Fruit fly (Drosophila melanogaster) whole organism, embryonic: Measurements from ENCODE around the gene RpS28a.
A peak's percentile ranks its signal among the peaks of the same experiment; 100 is the strongest.

Experiments
- ATbp ChIP-seq: fragments of 200-800 bp; sonication (Bioruptor generic); optimal IDR thresholded peaks from 2 replicates; lab custom pipeline; 2017; ENCODE audit warnings: missing biosample characterization, mild to moderate bottlenecking, missing genetic modification characterization, missing genetic modification reagents
- Antp ChIP-seq: fragments of 200-800 bp; sonication (Bioruptor generic); optimal IDR thresholded peaks from 3 replicates; lab custom pipeline; 2016; ENCODE audit warnings: missing biosample characterization, missing genetic modification characterization
- Asciz ChIP-seq: fragments of 200-800 bp; sonication (Bioruptor generic); optimal IDR thresholded peaks from 2 replicates; lab custom pipeline; 2017; ENCODE audit warnings: missing biosample characterization, mild to moderate bottlenecking, missing genetic modification characterization, missing genetic modification reagents
- CG10366 ChIP-seq: fragments of 200-800 bp; sonication (Bioruptor generic); IDR thresholded peaks from 2 replicates; pipeline ENCODE4 v1.3.6; 2022; ENCODE audit warnings: missing biosample characterization, missing genetic modification characterization
- CG10462 ChIP-seq: fragments of 200-800 bp; sonication (Bioruptor generic); optimal IDR thresholded peaks from 2 replicates; lab custom pipeline; 2016; ENCODE audit warnings: missing biosample characterization, missing genetic modification characterization
- CG10654 ChIP-seq: fragments of 200-800 bp; sonication (Bioruptor generic); optimal IDR thresholded peaks from 2 replicates; lab custom pipeline; 2016; ENCODE audit warnings: missing biosample characterization, missing genetic modification characterization
- CG10959 ChIP-seq: fragments of 200-800 bp; sonication (Bioruptor generic); IDR thresholded peaks from 2 replicates; pipeline ENCODE4 v1.3.6; 2022; ENCODE audit warnings: missing biosample characterization, missing genetic modification characterization
- CG10979 ChIP-seq: fragments of 200-800 bp; sonication (Bioruptor generic); optimal IDR thresholded peaks from 2 replicates; lab custom pipeline; 2018; ENCODE audit warnings: missing biosample characterization, mild to moderate bottlenecking, missing genetic modification characterization, moderate library complexity
- CG11398 ChIP-seq: fragments of 200-800 bp; sonication (Bioruptor generic); optimal IDR thresholded peaks from 2 replicates; lab custom pipeline; 2016; ENCODE audit warnings: missing biosample characterization, missing genetic modification characterization
- CG11560 ChIP-seq: fragments of 200-800 bp; sonication (Bioruptor generic); IDR thresholded peaks from 3 replicates; pipeline ENCODE4 v1.3.6; 2022; ENCODE audit warnings: missing biosample characterization, missing genetic modification characterization
- CG12236 ChIP-seq: fragments of 200-800 bp; sonication (Bioruptor generic); optimal IDR thresholded peaks from 2 replicates; lab custom pipeline; 2016; ENCODE audit warnings: missing biosample characterization, missing genetic modification characterization
- CG13624 ChIP-seq: fragments of 200-800 bp; sonication (Bioruptor generic); optimal IDR thresholded peaks from 2 replicates; lab custom pipeline; 2016; ENCODE audit warnings: missing biosample characterization, missing genetic modification characterization
- CG16815 ChIP-seq: fragments of 200-800 bp; sonication (Bioruptor generic); optimal IDR thresholded peaks from 3 replicates; lab custom pipeline; 2017; ENCODE audit warnings: missing biosample characterization, mild to moderate bottlenecking, missing genetic modification characterization
- CG17829 ChIP-seq: fragments of 200-800 bp; optimal IDR thresholded peaks from 2 replicates; lab custom pipeline; 2019; ENCODE audit warnings: missing biosample characterization, mild to moderate bottlenecking, missing genetic modification characterization, moderate library complexity
- CG2129 ChIP-seq: fragments of 200-800 bp; sonication (Bioruptor generic); IDR thresholded peaks from 2 replicates; pipeline ENCODE4 v1.3.6; 2022; ENCODE audit warnings: missing biosample characterization, missing genetic modification characterization; ENCODE audit not compliant: partially characterized antibody
- CG32767 ChIP-seq: fragments of 200-800 bp; sonication (Bioruptor generic); IDR thresholded peaks from 2 replicates; pipeline ENCODE4 v1.3.6; 2022; ENCODE audit warnings: missing biosample characterization, missing genetic modification characterization
- CG4617 ChIP-seq: fragments of 200-800 bp; sonication (Bioruptor generic); optimal IDR thresholded peaks from 3 replicates; lab custom pipeline; 2016; ENCODE audit warnings: missing biosample characterization, missing genetic modification characterization, borderline replicate concordance
- CG5245 ChIP-seq: fragments of 200-800 bp; sonication (Bioruptor generic); optimal IDR thresholded peaks from 3 replicates; lab custom pipeline; 2016; ENCODE audit warnings: missing biosample characterization, missing genetic modification characterization
- CG5953 ChIP-seq: fragments of 200-800 bp; sonication (Bioruptor generic); IDR thresholded peaks from 2 replicates; pipeline ENCODE4 v1.3.6; 2022; ENCODE audit warnings: missing biosample characterization, missing genetic modification characterization
- CG6254 ChIP-seq: fragments of 200-800 bp; sonication (Bioruptor generic); optimal IDR thresholded peaks from 3 replicates; lab custom pipeline; 2017; ENCODE audit warnings: mild to moderate bottlenecking, missing biosample characterization, missing genetic modification reagents, missing genetic modification characterization
- CG8924 ChIP-seq: fragments of 200-800 bp; optimal IDR thresholded peaks from 3 replicates; lab custom pipeline; 2019; ENCODE audit warnings: missing biosample characterization, mild to moderate bottlenecking, missing genetic modification characterization, moderate library complexity
- Dip2 ChIP-seq: fragments of 200-800 bp; sonication (Bioruptor generic); IDR thresholded peaks from 2 replicates; pipeline ENCODE4 v1.3.6; 2022; ENCODE audit warnings: missing biosample characterization, missing genetic modification characterization
- Eip74EF ChIP-seq, 2 experiments: fragments of 200-800 bp in 1 of 2; fragments of >200 bp in 1 of 2; sonication (Bioruptor generic) in 1 of 2; optimal IDR thresholded peaks; 2 replicates each; lab custom pipeline; 2017 to 2019; ENCODE audit warnings: missing biosample characterization in 2 of 2, missing genetic modification characterization in 2 of 2, mild to moderate bottlenecking in 1 of 2, moderate library complexity in 1 of 2
- Med ChIP-seq: fragments of 200-800 bp; sonication (Bioruptor generic); peaks from one replicate; lab custom pipeline; 2016; ENCODE audit warnings: missing biosample characterization, missing genetic modification characterization, mild to moderate bottlenecking, inconsistent platforms, moderate library complexity
- Rx ChIP-seq: fragments of 200-800 bp; sonication (Bioruptor generic); IDR thresholded peaks from 2 replicates; pipeline ENCODE4 v1.3.6; 2022; ENCODE audit warnings: missing biosample characterization, missing genetic modification characterization
- Stat92E ChIP-seq, 3 experiments: fragments of >200 bp in 2 of 3; fragments of 200-800 bp in 1 of 3; sonication (Bioruptor generic) in 1 of 3; optimal IDR thresholded peaks; 2 replicates each; lab custom pipeline; 2017 to 2019; ENCODE audit warnings: missing biosample characterization in 3 of 3, missing genetic modification characterization in 3 of 3, mild to moderate bottlenecking in 1 of 3, moderate library complexity in 1 of 3
- ara ChIP-seq: fragments of 200-800 bp; sonication (Bioruptor generic); IDR thresholded peaks from 2 replicates; pipeline ENCODE4 v1.3.6; 2022; ENCODE audit warnings: missing biosample characterization, missing genetic modification characterization
- ato ChIP-seq: fragments of 200-800 bp; sonication (Bioruptor generic); IDR thresholded peaks from 2 replicates; pipeline ENCODE4 v1.3.6; 2022; ENCODE audit warnings: missing biosample characterization, missing genetic modification characterization; ENCODE audit not compliant: partially characterized antibody
- bbx ChIP-seq: fragments of 200-800 bp; sonication (Bioruptor generic); IDR thresholded peaks from 2 replicates; pipeline ENCODE4 v1.3.6; 2022; ENCODE audit warnings: missing biosample characterization, missing genetic modification characterization; ENCODE audit not compliant: partially characterized antibody
- cg ChIP-seq: fragments of 200-800 bp; sonication (Bioruptor generic); optimal IDR thresholded peaks from 3 replicates; lab custom pipeline; 2019; ENCODE audit warnings: missing biosample characterization, mild to moderate bottlenecking, missing genetic modification characterization, moderate library complexity
- dmrt11E ChIP-seq: fragments of 200-800 bp; sonication (Bioruptor generic); optimal IDR thresholded peaks from 3 replicates; lab custom pipeline; 2018; ENCODE audit warnings: missing biosample characterization, mild to moderate bottlenecking, missing genetic modification characterization, moderate library complexity
- fd102C ChIP-seq: fragments of 200-800 bp; sonication (Bioruptor generic); optimal IDR thresholded peaks from 2 replicates; lab custom pipeline; 2018; ENCODE audit warnings: missing biosample characterization, mild to moderate bottlenecking, missing genetic modification characterization, moderate library complexity
- hkb ChIP-seq, 2 experiments: fragments of 200-800 bp in 1 of 2; fragments of >200 bp in 1 of 2; sonication (Bioruptor generic) in 1 of 2; IDR thresholded peaks in 1 of 2; optimal IDR thresholded peaks in 1 of 2; 2 replicates each; pipeline versions ENCODE4 v1.3.6 to Lab custom; 2017 to 2022; ENCODE audit warnings: missing biosample characterization in 1 of 2, missing genetic modification characterization in 1 of 2
- inv ChIP-seq: fragments of 200-800 bp; sonication (Bioruptor generic); IDR thresholded peaks from 2 replicates; pipeline ENCODE4 v1.3.6; 2022; ENCODE audit warnings: missing biosample characterization, missing genetic modification characterization; ENCODE audit not compliant: partially characterized antibody
- mirr ChIP-seq: fragments of 200-800 bp; sonication (Bioruptor generic); optimal IDR thresholded peaks from 3 replicates; lab custom pipeline; 2018; ENCODE audit warnings: missing biosample characterization, mild to moderate bottlenecking, missing genetic modification characterization
- nmo ChIP-seq: fragments of 200-800 bp; sonication (Bioruptor generic); optimal IDR thresholded peaks from 2 replicates; lab custom pipeline; 2018; ENCODE audit warnings: missing biosample characterization, mild to moderate bottlenecking, missing genetic modification characterization, moderate library complexity
- oc ChIP-seq: fragments of 200-800 bp; sonication (Bioruptor generic); optimal IDR thresholded peaks from 2 replicates; lab custom pipeline; 2018; ENCODE audit warnings: missing biosample characterization, mild to moderate bottlenecking, missing genetic modification characterization, moderate library complexity
- odd ChIP-seq: fragments of 200-800 bp; sonication (Bioruptor generic); optimal IDR thresholded peaks from 2 replicates; lab custom pipeline; 2017; ENCODE audit warnings: missing biosample characterization, mild to moderate bottlenecking, missing genetic modification characterization
- phol ChIP-seq: fragments of 200-800 bp; sonication (Bioruptor generic); optimal IDR thresholded peaks from 3 replicates; lab custom pipeline; 2018; ENCODE audit warnings: missing biosample characterization, mild to moderate bottlenecking, missing genetic modification characterization, moderate library complexity
- pita ChIP-seq: fragments of 200-800 bp; sonication (Bioruptor generic); optimal IDR thresholded peaks from 2 replicates; lab custom pipeline; 2017; ENCODE audit warnings: missing biosample characterization, mild to moderate bottlenecking, missing genetic modification characterization
- sim ChIP-seq: fragments of 200-800 bp; sonication (Bioruptor generic); IDR thresholded peaks from 2 replicates; pipeline ENCODE4 v1.3.6; 2022; ENCODE audit warnings: missing biosample characterization, missing genetic modification characterization
- sima ChIP-seq: fragments of 200-800 bp; sonication (Bioruptor generic); optimal IDR thresholded peaks from 2 replicates; lab custom pipeline; 2016; ENCODE audit warnings: missing biosample characterization, missing genetic modification characterization
- slp2 ChIP-seq: fragments of 200-800 bp; sonication (Bioruptor generic); optimal IDR thresholded peaks from 2 replicates; lab custom pipeline; 2016; ENCODE audit warnings: missing biosample characterization, missing genetic modification characterization
- tin ChIP-seq: fragments of 200-800 bp; sonication (Bioruptor generic); optimal IDR thresholded peaks from 3 replicates; lab custom pipeline; 2016; ENCODE audit warnings: missing biosample characterization, missing genetic modification characterization
- tio ChIP-seq: fragments of 200-800 bp; sonication (Bioruptor generic); optimal IDR thresholded peaks from 2 replicates; lab custom pipeline; 2017; ENCODE audit warnings: missing biosample characterization, missing genetic modification characterization, inconsistent platforms
- trh ChIP-seq: fragments of 200-800 bp; sonication (Bioruptor generic); optimal IDR thresholded peaks from 2 replicates; lab custom pipeline; 2016; ENCODE audit warnings: missing biosample characterization, missing genetic modification characterization
- tup ChIP-seq: fragments of 200-800 bp; sonication (Bioruptor generic); optimal IDR thresholded peaks from 2 replicates; lab custom pipeline; 2016; ENCODE audit warnings: missing biosample characterization, mild to moderate bottlenecking, missing genetic modification characterization, moderate library complexity

Gene RpS28a

dm6 chr3R:30021559-30022451 is 643 bp downstream of the RpS28a start, which contains the start of gene Mgat2 (continued):
- TF ChIP-seq Stat92E (GFP tag; optimal IDR thresholded peaks at IDR 0.05; lab: Kevin White, UChicago): peak in 1 of 3 experiments; percentile 88
- peak; percentile 11 for TF ChIP-seq CG13624 (GFP tag; lab: Kevin White, UChicago)
- no peak for TF ChIP-seq CG16815 (GFP tag; lab: Kevin White, UChicago)
- TF ChIP-seq CG5245 (GFP tag; lab: Kevin White, UChicago): no peak
- TF ChIP-seq CG12236: peak; percentile 14
- 0 out of 2 replicates have a peak, but pooled peaks have one; percentile 29 for TF ChIP-seq ara (GFP tag; lab: Robert Waterston, UW)
- no peak for TF ChIP-seq tio (GFP tag; lab: Kevin White, UChicago)
- TF ChIP-seq Rx: 0 out of 2 replicates have a peak, but pooled peaks have one; percentile 20
- no peak for TF ChIP-seq Dip2
- peak; percentile 64; the same call in 1 of the 2 replicates for TF ChIP-seq ato
- no peak for TF ChIP-seq CG5953 (GFP tag; lab: Robert Waterston, UW)
- TF ChIP-seq Antp: no peak
- TF ChIP-seq CG10979: no peak
- peak; percentile 74 for TF ChIP-seq inv (GFP tag; lab: Robert Waterston, UW)
- TF ChIP-seq CG10462 (GFP tag; lab: Kevin White, UChicago): no peak
- peak; percentile 2 for TF ChIP-seq dmrt11E (tag; lab: Kevin White, UChicago)
- peak; percentile 1 for TF ChIP-seq ATbp (GFP tag; lab: Kevin White, UChicago)
- TF ChIP-seq slp2 (GFP tag; lab: Kevin White, UChicago): no peak
- TF ChIP-seq oc (tag; lab: Kevin White, UChicago): peak; percentile 57
- TF ChIP-seq CG2129 (GFP tag; lab: Robert Waterston, UW): peak; percentile 80
- TF ChIP-seq CG6254 (GFP tag; lab: Kevin White, UChicago): peak; percentile 63
- no peak for TF ChIP-seq Asciz (GFP tag; lab: Kevin White, UChicago)
- TF ChIP-seq fd102C (GFP tag; lab: Kevin White, UChicago): no peak
- TF ChIP-seq tup (GFP tag; lab: Kevin White, UChicago): no peak
- TF ChIP-seq trh (GFP tag; lab: Kevin White, UChicago): no peak
- TF ChIP-seq Eip74EF (GFP tag; optimal IDR thresholded peaks at IDR 0.05; lab: Kevin White, UChicago): peak in 1 of 2 experiments; percentile 61
- peak; percentile 28; the same call in 1 of the 2 replicates for TF ChIP-seq CG32767 (GFP tag; lab: Robert Waterston, UW)
- TF ChIP-seq cg (GFP tag; lab: Kevin White, UChicago): peak; percentile 96
- TF ChIP-seq odd (GFP tag; lab: Kevin White, UChicago): peak; percentile 69
- TF ChIP-seq hkb (optimal IDR thresholded peaks at IDR 0.05; lab: Kevin White, UChicago): no peak
- TF ChIP-seq hkb (GFP tag; IDR thresholded peaks at IDR 0.05; lab: Robert Waterston, UW): peak; percentile 60; the same call in 1 of the 2 replicates
- TF ChIP-seq tin (GFP tag; lab: Kevin White, UChicago): no peak
- no peak for TF ChIP-seq pita (GFP tag; lab: Kevin White, UChicago)
- no peak for TF ChIP-seq sima (GFP tag; lab: Kevin White, UChicago)
- TF ChIP-seq CG10366 (GFP tag; lab: Robert Waterston, UW): no peak
- TF ChIP-seq CG8924 (tag; lab: Kevin White, UChicago): peak; percentile 83
- TF ChIP-seq CG4617 (GFP tag; lab: Kevin White, UChicago): peak; percentile 12
- TF ChIP-seq CG10654: no peak
- TF ChIP-seq CG11398 (GFP tag; lab: Kevin White, UChicago): peak; percentile 31
- peak; percentile 89 for TF ChIP-seq Med
- TF ChIP-seq mirr (GFP tag; lab: Kevin White, UChicago): peak; percentile 74
- no peak for TF ChIP-seq CG11560 (tag; lab: Robert Waterston, UW)
- TF ChIP-seq phol (tag; lab: Kevin White, UChicago): no peak
- TF ChIP-seq CG10959 (GFP tag; lab: Robert Waterston, UW): no peak
- peak; percentile 71 for TF ChIP-seq CG17829 (tag; lab: Kevin White, UChicago)
- TF ChIP-seq nmo (GFP tag; lab: Kevin White, UChicago): no peak
- peak; percentile 86 for TF ChIP-seq bbx (GFP tag; lab: Robert Waterston, UW)
- TF ChIP-seq sim (GFP tag; lab: Robert Waterston, UW): no peak
